ENCODE assay signal across 4 worm cellular contexts in the genomic region with DNA sequence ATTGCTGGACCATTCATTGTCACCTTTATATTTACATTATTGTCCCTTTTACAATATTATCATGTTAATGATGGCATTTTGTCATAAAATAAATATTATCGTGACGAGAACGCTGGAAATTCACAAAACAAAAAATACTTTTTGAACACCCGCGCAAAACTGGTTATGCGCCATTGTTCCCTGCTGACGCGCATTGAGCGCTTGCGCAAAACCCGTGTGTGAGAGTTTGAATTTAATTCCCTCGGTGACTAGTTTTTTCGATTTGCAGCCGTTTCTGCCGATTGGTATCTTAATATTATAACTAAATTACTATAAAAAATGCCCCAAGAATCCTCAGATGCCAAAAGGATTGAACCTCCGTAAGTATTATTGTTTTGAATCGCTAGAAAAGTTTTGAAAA.
TF ChIP-seq lines count a peak whose summit lies in the region.

A gene (plus strand): TSS at position 256 of the 400 bp plus-strand sequence.

TF ChIP-seq in whole organism, L2 larva, 48 proteins besides CTCF, POLR2A, EP300 and RAD21 (continues in another document):
- TF ChIP-seq gmeb-1 (tag; optimal IDR thresholded peaks at IDR 0.05; lab: Kevin White, UChicago) (peak; percentile 99), mbf-1 (tag; optimal IDR thresholded peaks at IDR 0.05; lab: Kevin White, UChicago) (no peak), elt-3 (tag; optimal IDR thresholded peaks at IDR 0.05; lab: Kevin White, UChicago) (no peak), nhr-77 (tag; optimal IDR thresholded peaks at IDR 0.05; lab: Kevin White, UChicago) (peak; percentile 62), ztf-4 (tag; optimal IDR thresholded peaks at IDR 0.05; lab: Kevin White, UChicago) (peak; percentile 37), ama-1 (optimal IDR thresholded peaks at IDR 0.05; lab: Kevin White, UChicago) (no peak), fos-1 (tag; optimal IDR thresholded peaks at IDR 0.05; lab: Kevin White, UChicago) (peak; percentile 52), crh-2 (tag; optimal IDR thresholded peaks at IDR 0.05; lab: Kevin White, UChicago) (peak; percentile 74), egl-27 (tag; optimal IDR thresholded peaks at IDR 0.05; lab: Kevin White, UChicago) (peak; percentile 81), skn-1 (tag; optimal IDR thresholded peaks at IDR 0.05; lab: Kevin White, UChicago) (no peak), lin-13 (GFP tag; optimal IDR thresholded peaks at IDR 0.05; lab: Kevin White, UChicago) (peak; percentile 84), nhr-10 (tag; optimal IDR thresholded peaks at IDR 0.05; lab: Kevin White, UChicago) (peak; percentile 36), ceh-16 (tag; optimal IDR thresholded peaks at IDR 0.05; lab: Kevin White, UChicago) (no peak), Y55F3AM.14 (GFP tag; optimal IDR thresholded peaks at IDR 0.05; lab: Kevin White, UChicago) (peak; percentile 46), sma-3 (GFP tag; optimal IDR thresholded peaks at IDR 0.05; lab: Kevin White, UChicago) (peak; percentile 83), nhr-21 (tag; optimal IDR thresholded peaks at IDR 0.05; lab: Kevin White, UChicago) (peak; percentile 75), nhr-11 (tag; optimal IDR thresholded peaks at IDR 0.05; lab: Kevin White, UChicago) (no peak), lsy-2 (tag; optimal IDR thresholded peaks at IDR 0.05; lab: Kevin White, UChicago) (peak; percentile 87 to 93), ZK546.5 (tag; optimal IDR thresholded peaks at IDR 0.05; lab: Kevin White, UChicago) (no peak), zag-1 (tag; optimal IDR thresholded peaks at IDR 0.05; lab: Kevin White, UChicago) (peak; percentile 58), sma-9 (GFP tag; optimal IDR thresholded peaks at IDR 0.05; lab: Kevin White, UChicago) (peak; percentile 95), sma-9 (tag; optimal IDR thresholded peaks at IDR 0.05; lab: Kevin White, UChicago) (no peak)

TF ChIP-seq in whole organism, L4 larva, 104 proteins besides CTCF, POLR2A, EP300 and RAD21 (continues in another document):
- TF ChIP-seq ztf-11 (tag; optimal IDR thresholded peaks at IDR 0.05; lab: Kevin White, UChicago), result no peak
- no peak for TF ChIP-seq unc-39 (tag; optimal IDR thresholded peaks at IDR 0.05; lab: Kevin White, UChicago)
- TF ChIP-seq aly-2 (tag; optimal IDR thresholded peaks at IDR 0.05; lab: Kevin White, UChicago), result no peak
- TF ChIP-seq snpc-1.2 (GFP tag; IDR thresholded peaks at IDR 0.05; lab: Robert Waterston, UW), result no peak
- TF ChIP-seq madf-5 (GFP tag; IDR thresholded peaks at IDR 0.05; lab: Robert Waterston, UW), result no peak
- TF ChIP-seq zag-1 (tag; optimal IDR thresholded peaks at IDR 0.05; lab: Kevin White, UChicago), result no peak
- no peak; the same call in 1 of the 2 replicates for TF ChIP-seq tra-1 (GFP tag; IDR thresholded peaks at IDR 0.05; lab: Robert Waterston, UW)
- TF ChIP-seq ceh-62 (tag; optimal IDR thresholded peaks at IDR 0.05; lab: Kevin White, UChicago), result no peak
- peak; percentile 46; the same call in 1 of the 2 replicates for TF ChIP-seq madf-9 (GFP tag; conservative IDR thresholded peaks at IDR 0.05; lab: Robert Waterston, UW)
- TF ChIP-seq nhr-10 (tag; optimal IDR thresholded peaks at IDR 0.05; lab: Kevin White, UChicago), result no peak
- TF ChIP-seq spr-1 (tag; optimal IDR thresholded peaks at IDR 0.05; lab: Kevin White, UChicago), result peak; percentile 67
- TF ChIP-seq dmd-6 (GFP tag; IDR thresholded peaks at IDR 0.05; lab: Robert Waterston, UW), result peak; percentile 84
- peak; percentile 75 for TF ChIP-seq lin-13 (GFP tag; optimal IDR thresholded peaks at IDR 0.05; lab: Kevin White, UChicago)
- TF ChIP-seq nhr-77 (tag; optimal IDR thresholded peaks at IDR 0.05; lab: Kevin White, UChicago), result peak; percentile 54
- TF ChIP-seq hlh-30 (tag; optimal IDR thresholded peaks at IDR 0.05; lab: Kevin White, UChicago; ENCODE audit: insufficient read depth), result peak; percentile 79
- peak; percentile 90 for TF ChIP-seq mes-2 (tag; optimal IDR thresholded peaks at IDR 0.05; lab: Kevin White, UChicago; ENCODE audit: poor library complexity, severe bottlenecking)
- TF ChIP-seq cey-2 (tag; optimal IDR thresholded peaks at IDR 0.05; lab: Kevin White, UChicago; ENCODE audit: borderline replicate concordance, insufficient read depth), result no peak
- no peak for TF ChIP-seq daf-12 (tag; optimal IDR thresholded peaks at IDR 0.05; lab: Kevin White, UChicago)
- peak; percentile 72 for TF ChIP-seq php-3 (GFP tag; IDR thresholded peaks at IDR 0.05; lab: Robert Waterston, UW)
- TF ChIP-seq zfp-3 (GFP tag; conservative IDR thresholded peaks at IDR 0.05; lab: Robert Waterston, UW), result 0 out of 2 replicates have a peak, but pooled peaks have one; percentile 45
- peak; percentile 37 for TF ChIP-seq ceh-32 (tag; optimal IDR thresholded peaks at IDR 0.05; lab: Kevin White, UChicago; ENCODE audit: poor library complexity)

TF ChIP-seq in whole organism, late embryonic, 69 proteins besides CTCF, POLR2A, EP300 and RAD21 (continues in another document):
- TF ChIP-seq unc-42 (tag; optimal IDR thresholded peaks at IDR 0.05; lab: Kevin White, UChicago), result no peak
- no peak for TF ChIP-seq K02D7.2 (tag; optimal IDR thresholded peaks at IDR 0.05; lab: Kevin White, UChicago)
- no peak for TF ChIP-seq C08G9.2 (tag; optimal IDR thresholded peaks at IDR 0.05; lab: Kevin White, UChicago)
- peak; percentile 12 for TF ChIP-seq ttx-3 (tag; optimal IDR thresholded peaks at IDR 0.05; lab: Kevin White, UChicago)
- peak; percentile 74 for TF ChIP-seq elt-2 (tag; optimal IDR thresholded peaks at IDR 0.05; lab: Kevin White, UChicago)
- TF ChIP-seq ceh-31 (tag; optimal IDR thresholded peaks at IDR 0.05; lab: Kevin White, UChicago), result peak; percentile 43
- peak; percentile 34 for TF ChIP-seq sox-4 (tag; optimal IDR thresholded peaks at IDR 0.05; lab: Kevin White, UChicago)
- no peak for TF ChIP-seq pag-3 (tag; optimal IDR thresholded peaks at IDR 0.05; lab: Kevin White, UChicago; ENCODE audit: borderline replicate concordance)
- no peak for TF ChIP-seq ceh-45 (GFP tag; IDR thresholded peaks at IDR 0.05; lab: Robert Waterston, UW)
- TF ChIP-seq Y22D7AL.16 (tag; optimal IDR thresholded peaks at IDR 0.05; lab: Kevin White, UChicago), result no peak
- no peak for TF ChIP-seq eyg-1 (tag; optimal IDR thresholded peaks at IDR 0.05; lab: Kevin White, UChicago)
- peak; percentile 57 for TF ChIP-seq ztf-16 (tag; optimal IDR thresholded peaks at IDR 0.05; lab: Kevin White, UChicago)
- peak; percentile 40 for TF ChIP-seq lin-11 (tag; optimal IDR thresholded peaks at IDR 0.05; lab: Kevin White, UChicago)
- TF ChIP-seq unc-55 (GFP tag; optimal IDR thresholded peaks at IDR 0.05; lab: Kevin White, UChicago), result peak; percentile 53
- TF ChIP-seq elt-4 (tag; optimal IDR thresholded peaks at IDR 0.05; lab: Kevin White, UChicago), result no peak
- TF ChIP-seq rnt-1 (tag; optimal IDR thresholded peaks at IDR 0.05; lab: Kevin White, UChicago), result peak; percentile 25
- TF ChIP-seq syd-9 (tag; optimal IDR thresholded peaks at IDR 0.05; lab: Kevin White, UChicago), result no peak
- TF ChIP-seq ceh-2 (tag; optimal IDR thresholded peaks at IDR 0.05; lab: Kevin White, UChicago), result no peak
- peak; percentile 29 for TF ChIP-seq hlh-30 (tag; optimal IDR thresholded peaks at IDR 0.05; lab: Kevin White, UChicago; ENCODE audit: insufficient read depth)
- TF ChIP-seq dve-1 (tag; optimal IDR thresholded peaks at IDR 0.05; lab: Kevin White, UChicago), result peak; percentile 27
- no peak for TF ChIP-seq sdc-2 (tag; optimal IDR thresholded peaks at IDR 0.05; lab: Kevin White, UChicago)
- no peak for TF ChIP-seq T23F11.4 (GFP tag; optimal IDR thresholded peaks at IDR 0.05; lab: Kevin White, UChicago)
- peak; percentile 57 for TF ChIP-seq tbx-2 (tag; optimal IDR thresholded peaks at IDR 0.05; lab: Kevin White, UChicago)
- no peak for TF ChIP-seq fkh-6 (tag; optimal IDR thresholded peaks at IDR 0.05; lab: Kevin White, UChicago)
- TF ChIP-seq ceh-14 (tag; optimal IDR thresholded peaks at IDR 0.05; lab: Kevin White, UChicago), result peak; percentile 36

TF ChIP-seq in whole organism, mixed stage, embryonic, 35 proteins besides CTCF, POLR2A, EP300 and RAD21:
- TF ChIP-seq sem-2 (GFP tag; optimal IDR thresholded peaks at IDR 0.05; lab: Kevin White, UChicago) (peak; percentile 32), ceh-43 (GFP tag; optimal IDR thresholded peaks at IDR 0.05; lab: Kevin White, UChicago) (peak; percentile 44), unc-120 (tag; optimal IDR thresholded peaks at IDR 0.05; lab: Kevin White, UChicago; ENCODE audit: poor library complexity, severe bottlenecking) (peak; percentile 28), tbx-8 (GFP tag; optimal IDR thresholded peaks at IDR 0.05; lab: Kevin White, UChicago) (peak; percentile 43), nhr-28 (tag; optimal IDR thresholded peaks at IDR 0.05; lab: Kevin White, UChicago) (no peak), lin-32 (GFP tag; optimal IDR thresholded peaks at IDR 0.05; lab: Kevin White, UChicago) (no peak), drap-1 (GFP tag; optimal IDR thresholded peaks at IDR 0.05; lab: Kevin White, UChicago) (peak; percentile 49), mep-1 (tag; optimal IDR thresholded peaks at IDR 0.05; lab: Kevin White, UChicago) (peak; percentile 80), ceh-39 (tag; optimal IDR thresholded peaks at IDR 0.05; lab: Kevin White, UChicago) (peak; percentile 20), nhr-76 (tag; optimal IDR thresholded peaks at IDR 0.05; lab: Kevin White, UChicago) (no peak), M03D4.4 (tag; optimal IDR thresholded peaks at IDR 0.05; lab: Kevin White, UChicago) (peak; percentile 76), lsy-2 (tag; optimal IDR thresholded peaks at IDR 0.05; lab: Kevin White, UChicago) (peak; percentile 75), pha-4 (tag; optimal IDR thresholded peaks at IDR 0.05; lab: Kevin White, UChicago) (peak; percentile 70), hlh-1 (tag; optimal IDR thresholded peaks at IDR 0.05; lab: Kevin White, UChicago) (peak; percentile 57), nhr-237 (tag; optimal IDR thresholded peaks at IDR 0.05; lab: Kevin White, UChicago) (peak; percentile 74), ceh-83 (GFP tag; optimal IDR thresholded peaks at IDR 0.05; lab: Kevin White, UChicago) (peak; percentile 19), cnd-1 (tag; optimal IDR thresholded peaks at IDR 0.05; lab: Kevin White, UChicago) (peak; percentile 47), snpc-4 (tag; optimal IDR thresholded peaks at IDR 0.05; lab: Kevin White, UChicago) (no peak), lin-13 (tag; optimal IDR thresholded peaks at IDR 0.05; lab: Kevin White, UChicago) (peak; percentile 87)
